In the genomic region with DNA sequence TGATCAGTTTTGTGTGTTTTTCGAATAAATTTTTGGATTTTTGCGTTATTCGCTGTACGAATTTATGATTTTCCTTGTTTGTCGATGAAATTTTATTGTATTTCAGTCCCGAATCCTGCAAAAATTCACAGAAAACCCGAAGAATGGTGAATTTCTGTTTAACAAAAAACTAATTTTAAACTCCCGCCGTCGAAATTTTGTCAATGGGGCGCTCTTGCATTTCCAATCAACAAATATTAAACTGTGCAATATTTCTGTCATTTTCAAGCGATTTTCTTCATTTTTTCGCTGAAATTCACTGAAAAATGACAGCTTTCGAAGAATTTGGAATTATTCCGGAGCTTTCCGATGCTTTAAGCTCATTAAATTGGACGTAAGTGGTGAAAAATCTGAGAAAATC, we compare ENCODE assay signal across 5 worm cellular contexts.
TF ChIP-seq lines count a peak whose summit lies in the region.

A gene (plus strand): TSS at position 115 of the 400 bp plus-strand sequence.

TF ChIP-seq in whole organism, L1 larva, 84 proteins besides CTCF, POLR2A, EP300 and RAD21 (continued from another document and continues in another):
- TF ChIP-seq lin-13 (GFP tag; optimal IDR thresholded peaks at IDR 0.05; lab: Kevin White, UChicago) (peak; percentile 75), ceh-88 (GFP tag; IDR thresholded peaks at IDR 0.05; lab: Robert Waterston, UW) (no peak), snu-23 (GFP tag; optimal IDR thresholded peaks at IDR 0.05; lab: Kevin White, UChicago) (peak; percentile 71), efl-3 (GFP tag; optimal IDR thresholded peaks at IDR 0.05; lab: Kevin White, UChicago) (no peak), xbp-1 (tag; optimal IDR thresholded peaks at IDR 0.05; lab: Kevin White, UChicago) (peak; percentile 53), mep-1 (tag; optimal IDR thresholded peaks at IDR 0.05; lab: Kevin White, UChicago) (peak; percentile 75), ceh-82 (tag; optimal IDR thresholded peaks at IDR 0.05; lab: Kevin White, UChicago) (peak; percentile 42 to 80 (median 49)), unc-30 (tag; optimal IDR thresholded peaks at IDR 0.05; lab: Kevin White, UChicago) (no peak), C16A3.4 (tag; optimal IDR thresholded peaks at IDR 0.05; lab: Kevin White, UChicago) (peak; percentile 52), skn-1 (tag; optimal IDR thresholded peaks at IDR 0.05; lab: Kevin White, UChicago) (peak; percentile 40), snpc-4 (tag; optimal IDR thresholded peaks at IDR 0.05; lab: Kevin White, UChicago) (peak; percentile 77), grh-1 (GFP tag; IDR thresholded peaks at IDR 0.05; lab: Robert Waterston, UW) (no peak; the same call in 1 of the 2 replicates), zip-4 (GFP tag; optimal IDR thresholded peaks at IDR 0.05; lab: Kevin White, UChicago) (no peak), nhr-28 (tag; optimal IDR thresholded peaks at IDR 0.05; lab: Kevin White, UChicago) (no peak), unc-62 (GFP tag; optimal IDR thresholded peaks at IDR 0.05; lab: Kevin White, UChicago) (no peak), nhr-11 (tag; optimal IDR thresholded peaks at IDR 0.05; lab: Kevin White, UChicago) (no peak), sup-37 (GFP tag; optimal IDR thresholded peaks at IDR 0.05; lab: Kevin White, UChicago) (no peak), efl-1 (optimal IDR thresholded peaks at IDR 0.05; lab: Kevin White, UChicago) (peak; percentile 98 to 99), efl-1 (GFP tag; optimal IDR thresholded peaks at IDR 0.05 in 1 of 2; lab: Kevin White, UChicago) (peak; percentile 97 to 100), aly-2 (tag; optimal IDR thresholded peaks at IDR 0.05; lab: Kevin White, UChicago) (peak; percentile 35), nhr-71 (tag; optimal IDR thresholded peaks at IDR 0.05; lab: Kevin White, UChicago) (peak; percentile 80), nhr-19 (GFP tag; conservative IDR thresholded peaks at IDR 0.05; lab: Robert Waterston, UW) (peak; percentile 67), fkh-4 (tag; optimal IDR thresholded peaks at IDR 0.05; lab: Kevin White, UChicago; ENCODE audit: borderline replicate concordance) (peak; percentile 22), nhr-237 (tag; optimal IDR thresholded peaks at IDR 0.05; lab: Kevin White, UChicago) (no peak), ztf-4 (tag; optimal IDR thresholded peaks at IDR 0.05; lab: Kevin White, UChicago) (no peak)

TF ChIP-seq in whole organism, L2 larva, 48 proteins besides CTCF, POLR2A, EP300 and RAD21 (continued from another document):
- TF ChIP-seq nhr-23 (tag; optimal IDR thresholded peaks at IDR 0.05; lab: Kevin White, UChicago) (no peak), crh-2 (tag; optimal IDR thresholded peaks at IDR 0.05; lab: Kevin White, UChicago) (peak; percentile 58), ceh-82 (tag; optimal IDR thresholded peaks at IDR 0.05; lab: Kevin White, UChicago) (no peak), elt-1 (tag; optimal IDR thresholded peaks at IDR 0.05; lab: Kevin White, UChicago) (no peak), lsy-2 (tag; optimal IDR thresholded peaks at IDR 0.05; lab: Kevin White, UChicago) (peak; percentile 48 to 82), sma-3 (GFP tag; optimal IDR thresholded peaks at IDR 0.05; lab: Kevin White, UChicago) (peak; percentile 38), lin-39 (tag; optimal IDR thresholded peaks at IDR 0.05; lab: Kevin White, UChicago) (no peak), nhr-77 (tag; optimal IDR thresholded peaks at IDR 0.05; lab: Kevin White, UChicago) (peak; percentile 23), snpc-4 (tag; optimal IDR thresholded peaks at IDR 0.05; lab: Kevin White, UChicago) (peak; percentile 74), R02D3.7 (tag; optimal IDR thresholded peaks at IDR 0.05; lab: Kevin White, UChicago) (no peak), alr-1 (tag; optimal IDR thresholded peaks at IDR 0.05; lab: Kevin White, UChicago) (no peak), ceh-16 (tag; optimal IDR thresholded peaks at IDR 0.05; lab: Kevin White, UChicago) (no peak), lin-11 (tag; optimal IDR thresholded peaks at IDR 0.05; lab: Kevin White, UChicago) (no peak), mbf-1 (tag; optimal IDR thresholded peaks at IDR 0.05; lab: Kevin White, UChicago) (no peak), unc-55 (GFP tag; optimal IDR thresholded peaks at IDR 0.05; lab: Kevin White, UChicago) (peak; percentile 81), elt-3 (tag; optimal IDR thresholded peaks at IDR 0.05; lab: Kevin White, UChicago) (no peak)
TF ChIP-seq in whole organism, L2 larva: peak in this region for 11.

TF ChIP-seq in whole organism, L3 larva, 47 proteins besides CTCF, POLR2A, EP300 and RAD21 (continued from another document):
- TF ChIP-seq ceh-9 (tag; optimal IDR thresholded peaks at IDR 0.05; lab: Kevin White, UChicago) (no peak), hmg-11 (tag; optimal IDR thresholded peaks at IDR 0.05; lab: Kevin White, UChicago) (peak; percentile 46), snpc-4 (tag; optimal IDR thresholded peaks at IDR 0.05; lab: Kevin White, UChicago) (peak; percentile 69), pha-4 (tag; optimal IDR thresholded peaks at IDR 0.05; lab: Kevin White, UChicago) (peak; percentile 87), eor-1 (tag; optimal IDR thresholded peaks at IDR 0.05; lab: Kevin White, UChicago) (no peak), zag-1 (tag; optimal IDR thresholded peaks at IDR 0.05; lab: Kevin White, UChicago) (no peak)
TF ChIP-seq in whole organism, L3 larva: peak in this region for 9.

TF ChIP-seq in whole organism, L4 larva, 104 proteins besides CTCF, POLR2A, EP300 and RAD21 (continued from another document and continues in another):
- TF ChIP-seq nhr-25 (tag; optimal IDR thresholded peaks at IDR 0.05; lab: Kevin White, UChicago; ENCODE audit: borderline replicate concordance, insufficient read depth) (no peak), nhr-111 (GFP tag; optimal IDR thresholded peaks at IDR 0.05; lab: Kevin White, UChicago) (no peak), Y5F2A.4 (GFP tag; optimal IDR thresholded peaks at IDR 0.05; lab: Kevin White, UChicago) (no peak), lin-13 (GFP tag; optimal IDR thresholded peaks at IDR 0.05; lab: Kevin White, UChicago) (peak; percentile 41), Y75B8A.6 (GFP tag; IDR thresholded peaks at IDR 0.05; lab: Robert Waterston, UW) (no peak), mep-1 (tag; optimal IDR thresholded peaks at IDR 0.05; lab: Kevin White, UChicago) (peak; percentile 16), dve-1 (tag; optimal IDR thresholded peaks at IDR 0.05; lab: Kevin White, UChicago; ENCODE audit: insufficient read depth) (peak; percentile 8), gei-8 (GFP tag; optimal IDR thresholded peaks at IDR 0.05; lab: Kevin White, UChicago) (no peak), nhr-41 (GFP tag; IDR thresholded peaks at IDR 0.05; lab: Robert Waterston, UW) (no peak), spr-3 (GFP tag; optimal IDR thresholded peaks at IDR 0.05; lab: Kevin White, UChicago) (no peak), Y48G9A.11 (GFP tag; IDR thresholded peaks at IDR 0.05; lab: Robert Waterston, UW) (no peak), mes-2 (tag; optimal IDR thresholded peaks at IDR 0.05; lab: Kevin White, UChicago; ENCODE audit: poor library complexity, severe bottlenecking) (peak; percentile 65), unc-130 (GFP tag; optimal IDR thresholded peaks at IDR 0.05; lab: Kevin White, UChicago) (no peak), unc-39 (tag; optimal IDR thresholded peaks at IDR 0.05; lab: Kevin White, UChicago) (no peak), T20F7.1 (GFP tag; optimal IDR thresholded peaks at IDR 0.05; lab: Kevin White, UChicago) (no peak), arid-1 (GFP tag; conservative IDR thresholded peaks at IDR 0.05; lab: Robert Waterston, UW) (no peak), ces-1 (GFP tag; optimal IDR thresholded peaks at IDR 0.05; lab: Kevin White, UChicago) (no peak), lin-29 (GFP tag; IDR thresholded peaks at IDR 0.05; lab: Robert Waterston, UW) (no peak), zag-1 (tag; optimal IDR thresholded peaks at IDR 0.05; lab: Kevin White, UChicago) (no peak), nhr-42 (GFP tag; IDR thresholded peaks at IDR 0.05; lab: Robert Waterston, UW) (no peak), daf-19 (GFP tag; conservative IDR thresholded peaks at IDR 0.05; lab: Robert Waterston, UW) (no peak), nhr-237 (tag; optimal IDR thresholded peaks at IDR 0.05; lab: Kevin White, UChicago) (no peak), madf-5 (GFP tag; IDR thresholded peaks at IDR 0.05; lab: Robert Waterston, UW) (no peak), F37D6.2 (tag; optimal IDR thresholded peaks at IDR 0.05; lab: Kevin White, UChicago) (no peak), zfp-3 (GFP tag; conservative IDR thresholded peaks at IDR 0.05; lab: Robert Waterston, UW) (no peak), spr-1 (tag; optimal IDR thresholded peaks at IDR 0.05; lab: Kevin White, UChicago) (no peak), mdt-29 (GFP tag; IDR thresholded peaks at IDR 0.05; lab: Robert Waterston, UW) (no peak), dmd-6 (GFP tag; IDR thresholded peaks at IDR 0.05; lab: Robert Waterston, UW) (no peak), F44E2.7 (GFP tag; IDR thresholded peaks at IDR 0.05; lab: Robert Waterston, UW) (no peak), nhr-77 (tag; optimal IDR thresholded peaks at IDR 0.05; lab: Kevin White, UChicago) (peak; percentile 20), skn-1 (tag; optimal IDR thresholded peaks at IDR 0.05; lab: Kevin White, UChicago) (no peak), daf-16 (GFP tag; optimal IDR thresholded peaks at IDR 0.05; lab: Kevin White, UChicago) (no peak), daf-16 (tag; optimal IDR thresholded peaks at IDR 0.05; lab: Kevin White, UChicago) (no peak), aha-1 (tag; lab: Kevin White, UChicago) (peak; percentile 55), unc-62 (GFP tag; optimal IDR thresholded peaks at IDR 0.05 in 1 of 2; lab: Kevin White, UChicago) (no peak), unc-62 (tag; optimal IDR thresholded peaks at IDR 0.05; lab: Kevin White, UChicago) (no peak), php-3 (GFP tag; IDR thresholded peaks at IDR 0.05; lab: Robert Waterston, UW) (no peak), F49E8.2 (tag; optimal IDR thresholded peaks at IDR 0.05; lab: Kevin White, UChicago; ENCODE audit: borderline replicate concordance) (no peak), zip-11 (GFP tag; IDR thresholded peaks at IDR 0.05; lab: Robert Waterston, UW) (no peak), mxl-3 (GFP tag; optimal IDR thresholded peaks at IDR 0.05; lab: Kevin White, UChicago) (no peak), ceh-20 (GFP tag; IDR thresholded peaks at IDR 0.05; lab: Robert Waterston, UW) (no peak), pqm-1 (tag; optimal IDR thresholded peaks at IDR 0.05; lab: Kevin White, UChicago) (no peak), nhr-102 (tag; optimal IDR thresholded peaks at IDR 0.05; lab: Kevin White, UChicago) (no peak), lin-39 (tag; optimal IDR thresholded peaks at IDR 0.05; lab: Kevin White, UChicago) (no peak), lim-7 (GFP tag; IDR thresholded peaks at IDR 0.05; lab: Robert Waterston, UW) (no peak)

TF ChIP-seq in whole organism, young adult, 124 proteins besides CTCF, POLR2A, EP300 and RAD21 (continued from another document):
- TF ChIP-seq rpc-1 (optimal IDR thresholded peaks at IDR 0.05; lab: Kevin White, UChicago) (no peak), rpc-1 (tag; optimal IDR thresholded peaks at IDR 0.05; lab: Kevin White, UChicago) (no peak), let-607 (tag; optimal IDR thresholded peaks at IDR 0.05; lab: Kevin White, UChicago) (no peak), ztf-3 (GFP tag; optimal IDR thresholded peaks at IDR 0.05; lab: Kevin White, UChicago) (no peak), ceh-79 (tag; optimal IDR thresholded peaks at IDR 0.05; lab: Kevin White, UChicago) (no peak), zfh-2 (GFP tag; conservative IDR thresholded peaks at IDR 0.05; lab: Robert Waterston, UW) (no peak), ZK185.1 (tag; optimal IDR thresholded peaks at IDR 0.05; lab: Kevin White, UChicago; ENCODE audit: poor library complexity, severe bottlenecking) (no peak), egl-44 (GFP tag; IDR thresholded peaks at IDR 0.05; lab: Robert Waterston, UW) (no peak), aptf-3 (GFP tag; IDR thresholded peaks at IDR 0.05; lab: Robert Waterston, UW) (no peak), nhr-90 (tag; optimal IDR thresholded peaks at IDR 0.05; lab: Kevin White, UChicago) (no peak), F57A8.1 (GFP tag; optimal IDR thresholded peaks at IDR 0.05; lab: Kevin White, UChicago) (no peak), tbp1 (GFP tag; optimal IDR thresholded peaks at IDR 0.05; lab: Kevin White, UChicago) (peak; percentile 34), lir-1 (GFP tag; conservative IDR thresholded peaks at IDR 0.05; lab: Robert Waterston, UW) (no peak), lin-26 (GFP tag; IDR thresholded peaks at IDR 0.05; lab: Robert Waterston, UW) (no peak), ceh-58 (GFP tag; IDR thresholded peaks at IDR 0.05; lab: Robert Waterston, UW) (no peak), mel-28 (tag; optimal IDR thresholded peaks at IDR 0.05; lab: Kevin White, UChicago; ENCODE audit: borderline replicate concordance) (no peak), ztf-28 (GFP tag; IDR thresholded peaks at IDR 0.05; lab: Robert Waterston, UW) (no peak), nhr-179 (tag; optimal IDR thresholded peaks at IDR 0.05; lab: Kevin White, UChicago) (no peak), Y56A3A.18 (GFP tag; IDR thresholded peaks at IDR 0.05; lab: Robert Waterston, UW) (no peak), nfya-1 (tag; optimal IDR thresholded peaks at IDR 0.05; lab: Kevin White, UChicago; ENCODE audit: borderline replicate concordance, insufficient read depth) (no peak), nfya-2 (GFP tag; IDR thresholded peaks at IDR 0.05; lab: Robert Waterston, UW) (no peak), Y95B8A.8 (GFP tag; IDR thresholded peaks at IDR 0.05; lab: Robert Waterston, UW) (no peak), akir-1 (GFP tag; optimal IDR thresholded peaks at IDR 0.05; lab: Kevin White, UChicago) (no peak), mcd-1 (GFP tag; IDR thresholded peaks at IDR 0.05; lab: Robert Waterston, UW) (peak; percentile 95), F23B12.7 (tag; optimal IDR thresholded peaks at IDR 0.05; lab: Kevin White, UChicago; ENCODE audit: insufficient read depth) (peak; percentile 9), dox-1 (GFP tag; IDR thresholded peaks at IDR 0.05; lab: Robert Waterston, UW) (no peak), sptf-2 (GFP tag; optimal IDR thresholded peaks at IDR 0.05; lab: Kevin White, UChicago) (no peak), F52B5.7 (tag; optimal IDR thresholded peaks at IDR 0.05; lab: Kevin White, UChicago) (no peak), nhr-120 (GFP tag; IDR thresholded peaks at IDR 0.05; lab: Robert Waterston, UW) (no peak), hsf-1 (GFP tag; IDR thresholded peaks at IDR 0.05; lab: Robert Waterston, UW) (no peak), cebp-2 (GFP tag; IDR thresholded peaks at IDR 0.05; lab: Robert Waterston, UW) (no peak), cebp-1 (GFP tag; IDR thresholded peaks at IDR 0.05; lab: Robert Waterston, UW) (no peak), cebp-1 (tag; optimal IDR thresholded peaks at IDR 0.05; lab: Kevin White, UChicago) (peak; percentile 6), lsl-1 (GFP tag; optimal IDR thresholded peaks at IDR 0.05; lab: Kevin White, UChicago) (peak; percentile 60), gei-17 (GFP tag; optimal IDR thresholded peaks at IDR 0.05; lab: Kevin White, UChicago) (no peak), bed-1 (GFP tag; IDR thresholded peaks at IDR 0.05; lab: Robert Waterston, UW) (no peak), repo-1 (tag; optimal IDR thresholded peaks at IDR 0.05; lab: Kevin White, UChicago) (no peak), ama-1 (optimal IDR thresholded peaks at IDR 0.05; lab: Kevin White, UChicago) (no peak), ama-1 (GFP tag; optimal IDR thresholded peaks at IDR 0.05; lab: Kevin White, UChicago) (no peak), D2030.7 (GFP tag; IDR thresholded peaks at IDR 0.05; lab: Robert Waterston, UW) (peak; percentile 32; the same call in 1 of the 2 replicates), die-1 (tag; optimal IDR thresholded peaks at IDR 0.05; lab: Kevin White, UChicago) (no peak), efl-1 (GFP tag; optimal IDR thresholded peaks at IDR 0.05; lab: Kevin White, UChicago) (peak; percentile 90), F10E7.11 (tag; optimal IDR thresholded peaks at IDR 0.05; lab: Kevin White, UChicago) (no peak)
